Worm (Caenorhabditis elegans) whole organism, L3 larva: ENCODE results near the gene wago-4.

Source experiments
- R02D3.7 ChIP-seq: fragments of 150-350 bp; optimal IDR thresholded peaks from 2 replicates; lab custom pipeline; 2014; ENCODE audit warnings: missing biosample characterization, missing genetic modification characterization
- ama-1 ChIP-seq: fragments of 150-350 bp; optimal IDR thresholded peaks from 2 replicates; lab custom pipeline; 2018
- ceh-82 ChIP-seq: fragments of 150-350 bp; optimal IDR thresholded peaks from 2 replicates; lab custom pipeline; 2014; ENCODE audit warnings: missing biosample characterization, missing genetic modification characterization
- ceh-9 ChIP-seq: sonication (generic microtip); optimal IDR thresholded peaks from 2 replicates; lab custom pipeline; 2018; ENCODE audit warnings: missing biosample characterization, missing genetic modification characterization
- daf-12 ChIP-seq: fragments of 150-350 bp; optimal IDR thresholded peaks from 2 replicates; lab custom pipeline; 2014; ENCODE audit warnings: missing biosample characterization, missing genetic modification reagents, missing genetic modification characterization
- egl-27 ChIP-seq: sonication (generic microtip); optimal IDR thresholded peaks from 4 replicates; lab custom pipeline; 2017; ENCODE audit warnings: missing biosample characterization, missing genetic modification reagents, missing genetic modification characterization
- elt-1 ChIP-seq: fragments of 150-350 bp; optimal IDR thresholded peaks from 2 replicates; lab custom pipeline; 2014; ENCODE audit warnings: missing biosample characterization, missing genetic modification characterization
- elt-2 ChIP-seq: sonication (generic microtip); optimal IDR thresholded peaks from 2 replicates; lab custom pipeline; 2016; ENCODE audit warnings: missing genetic modification reagents, mild to moderate bottlenecking, missing genetic modification characterization, missing compliant biosample characterization
- elt-3 ChIP-seq, 3 experiments: fragments of 150-350 bp in 1 of 3; sonication (generic microtip) in 2 of 3; optimal IDR thresholded peaks; 2 replicates in 2 of 3; 4 replicates in 1 of 3; lab custom pipeline; 2014 to 2017; ENCODE audit warnings: missing biosample characterization in 3 of 3, missing genetic modification characterization in 3 of 3
- eor-1 ChIP-seq, 2 experiments: fragments of 150-350 bp; optimal IDR thresholded peaks; 2 replicates each; lab custom pipeline; 2014 to 2018; ENCODE audit warnings: missing biosample characterization in 2 of 2, missing genetic modification characterization in 2 of 2
- fkh-10 ChIP-seq: sonication (generic microtip); optimal IDR thresholded peaks from 2 replicates; lab custom pipeline; 2017; ENCODE audit warnings: missing biosample characterization, missing genetic modification reagents, missing genetic modification characterization
- fkh-2 ChIP-seq: fragments of 150-350 bp; optimal IDR thresholded peaks from 2 replicates; lab custom pipeline; 2014; ENCODE audit warnings: missing biosample characterization, missing genetic modification reagents, missing genetic modification characterization
- fos-1 ChIP-seq: fragments of 150-350 bp; optimal IDR thresholded peaks from 2 replicates; lab custom pipeline; 2014; ENCODE audit warnings: missing biosample characterization, missing genetic modification characterization
- hmg-11 ChIP-seq: sonication (generic microtip); optimal IDR thresholded peaks from 2 replicates; lab custom pipeline; 2016; ENCODE audit warnings: missing genetic modification characterization, missing compliant biosample characterization
- lin-39 ChIP-seq: fragments of 150-350 bp; optimal IDR thresholded peaks from 2 replicates; lab custom pipeline; 2018; ENCODE audit warnings: missing biosample characterization, missing genetic modification reagents, missing genetic modification characterization
- lsy-12 ChIP-seq: sonication (generic microtip); optimal IDR thresholded peaks from 2 replicates; lab custom pipeline; 2016; ENCODE audit warnings: mild to moderate bottlenecking, missing genetic modification characterization, missing compliant biosample characterization
- nfya-1 ChIP-seq: sonication (generic microtip); optimal IDR thresholded peaks from 2 replicates; lab custom pipeline; 2017; ENCODE audit warnings: missing genetic modification characterization, mild to moderate bottlenecking, missing compliant biosample characterization, antibody characterized with exemption, moderate library complexity; ENCODE audit not compliant: insufficient read depth
- nhr-12 ChIP-seq: fragments of 150-350 bp; optimal IDR thresholded peaks from 2 replicates; lab custom pipeline; 2014; ENCODE audit warnings: missing biosample characterization, missing genetic modification characterization
- nhr-23 ChIP-seq: fragments of 150-350 bp; optimal IDR thresholded peaks from 2 replicates; lab custom pipeline; 2014; ENCODE audit warnings: missing biosample characterization, missing genetic modification reagents, missing genetic modification characterization
- nhr-25 ChIP-seq: sonication (generic microtip); optimal IDR thresholded peaks from 2 replicates; lab custom pipeline; 2017; ENCODE audit warnings: missing biosample characterization, missing genetic modification characterization
- nhr-43 ChIP-seq: sonication (generic microtip); optimal IDR thresholded peaks from 2 replicates; lab custom pipeline; 2016; ENCODE audit warnings: mild to moderate bottlenecking, missing genetic modification characterization, missing compliant biosample characterization; ENCODE audit not compliant: poor library complexity, severe bottlenecking
- nhr-76 ChIP-seq: fragments of 150-350 bp; sonication (generic microtip); optimal IDR thresholded peaks from 5 replicates; lab custom pipeline; 2014; ENCODE audit warnings: missing biosample characterization, missing genetic modification characterization
- nhr-77 ChIP-seq: fragments of 150-350 bp; optimal IDR thresholded peaks from 2 replicates; lab custom pipeline; 2014; ENCODE audit warnings: missing biosample characterization, missing genetic modification characterization
- pha-4 ChIP-seq: fragments of 150-350 bp; optimal IDR thresholded peaks from 2 replicates; lab custom pipeline; 2014; ENCODE audit warnings: missing biosample characterization, missing genetic modification reagents, missing genetic modification characterization
- pqm-1 ChIP-seq: fragments of 150-350 bp; optimal IDR thresholded peaks from 2 replicates; lab custom pipeline; 2017; ENCODE audit warnings: missing biosample characterization, missing genetic modification characterization, inconsistent platforms
- skn-1 ChIP-seq: fragments of 150-350 bp; optimal IDR thresholded peaks from 2 replicates; lab custom pipeline; 2014; ENCODE audit warnings: missing biosample characterization, missing genetic modification characterization
- tbx-2 ChIP-seq: sonication (generic microtip); optimal IDR thresholded peaks from 2 replicates; lab custom pipeline; 2016; ENCODE audit warnings: mild to moderate bottlenecking, missing genetic modification characterization, missing compliant biosample characterization
- unc-39 ChIP-seq: sonication (generic microtip); optimal IDR thresholded peaks from 4 replicates; lab custom pipeline; 2017; ENCODE audit warnings: missing biosample characterization, missing genetic modification characterization
- unc-62 ChIP-seq: fragments of 150-350 bp; sonication (generic microtip); optimal IDR thresholded peaks from 4 replicates; lab custom pipeline; 2014; ENCODE audit warnings: missing biosample characterization, missing genetic modification reagents, missing genetic modification characterization
- zag-1 ChIP-seq: fragments of 150-350 bp; optimal IDR thresholded peaks from 2 replicates; lab custom pipeline; 2014; ENCODE audit warnings: missing biosample characterization, missing genetic modification characterization
- ztf-11 ChIP-seq: fragments of 150-350 bp; optimal IDR thresholded peaks from 2 replicates; lab custom pipeline; 2014; ENCODE audit warnings: missing biosample characterization, missing genetic modification characterization

The wago-4 gene

ce11 chrII:12954670-12955069, 35.3 kb downstream of the wago-4 start, which contains the start of the genes Y38F1A.1 and Y38F1A.2:
Y38F1A.1 (minus strand) TSS chrII:12954770.
Y38F1A.2 (plus strand) TSS chrII:12954958.
- TF ChIP-seq tbx-2 (tag; lab: Kevin White, UChicago) (no peak), lsy-12 (tag; lab: Kevin White, UChicago) (no peak), egl-27 (tag; lab: Kevin White, UChicago) (no peak), nhr-23 (tag; lab: Kevin White, UChicago) (no peak), zag-1 (tag; lab: Kevin White, UChicago) (no peak), R02D3.7 (tag; lab: Kevin White, UChicago) (no peak), nhr-12 (tag; lab: Kevin White, UChicago) (no peak), nhr-76 (tag; lab: Kevin White, UChicago) (no peak)

ce11 chrII:12960206-12960605, 40.9 kb downstream of the wago-4 start:
- TF ChIP-seq fkh-10 (GFP tag; lab: Kevin White, UChicago) (no peak), nhr-23 (tag; lab: Kevin White, UChicago) (peak; percentile 39), ama-1 (lab: Kevin White, UChicago) (peak; percentile 31), elt-2 (tag; lab: Kevin White, UChicago) (no peak)

ce11 chrII:12961293-12961692, 41.9 kb downstream of the wago-4 start:
- TF ChIP-seq ceh-9 (tag; lab: Kevin White, UChicago) (no peak), nhr-43 (tag; lab: Kevin White, UChicago) (peak; percentile 56), unc-62 (GFP tag; lab: Kevin White, UChicago) (no peak), ceh-82 (tag; lab: Kevin White, UChicago) (no peak), nhr-25 (peak; percentile 58), R02D3.7 (tag; lab: Kevin White, UChicago) (no peak), elt-3 (tag; optimal IDR thresholded peaks at IDR 0.05; lab: Kevin White, UChicago) (no peak), nhr-23 (tag; lab: Kevin White, UChicago) (peak; percentile 4), skn-1 (no peak), egl-27 (tag; lab: Kevin White, UChicago) (no peak), lin-39 (tag; lab: Kevin White, UChicago) (no peak), hmg-11 (tag; lab: Kevin White, UChicago) (no peak), nhr-77 (tag; lab: Kevin White, UChicago) (no peak), ama-1 (lab: Kevin White, UChicago) (no peak)

ce11 chrII:12961743-12962142, 42.4 kb downstream of the wago-4 start:
- no peak for TF ChIP-seq daf-12 (tag; lab: Kevin White, UChicago)
- no peak for TF ChIP-seq pha-4 (tag; lab: Kevin White, UChicago)
- TF ChIP-seq pqm-1 (tag; lab: Kevin White, UChicago), result no peak
- no peak for TF ChIP-seq ztf-11

ce11 chrII:12965138-12965537, 45.8 kb downstream of the wago-4 start:
- TF ChIP-seq elt-1 (tag; lab: Kevin White, UChicago) (peak; percentile 87), fos-1 (no peak)

- TF ChIP-seq unc-39 (tag; lab: Kevin White, UChicago) (no peak), eor-1 (tag; optimal IDR thresholded peaks at IDR 0.05; lab: Kevin White, UChicago) (no peak), nhr-23 (tag; lab: Kevin White, UChicago) (no peak), ceh-9 (tag; lab: Kevin White, UChicago) (no peak), fkh-2 (no peak), egl-27 (tag; lab: Kevin White, UChicago) (no peak)
Measured at ce11 chrII:12965538-12965588, 46.0 kb downstream of the wago-4 start, which contains the start of gene ptr-18. ptr-18 (plus strand) TSS chrII:12965546.

ce11 chrII:12965589-12965988, 46.2 kb downstream of the wago-4 start:
- TF ChIP-seq nfya-1 (tag; lab: Kevin White, UChicago) (peak; percentile 16), hmg-11 (tag; lab: Kevin White, UChicago) (no peak), pqm-1 (tag; lab: Kevin White, UChicago) (no peak), ama-1 (lab: Kevin White, UChicago) (peak; percentile 52), nhr-25 (peak; percentile 72)
